Worm (Caenorhabditis elegans): ENCODE data around the gene grl-23.

grl-23 gene

DNA sequence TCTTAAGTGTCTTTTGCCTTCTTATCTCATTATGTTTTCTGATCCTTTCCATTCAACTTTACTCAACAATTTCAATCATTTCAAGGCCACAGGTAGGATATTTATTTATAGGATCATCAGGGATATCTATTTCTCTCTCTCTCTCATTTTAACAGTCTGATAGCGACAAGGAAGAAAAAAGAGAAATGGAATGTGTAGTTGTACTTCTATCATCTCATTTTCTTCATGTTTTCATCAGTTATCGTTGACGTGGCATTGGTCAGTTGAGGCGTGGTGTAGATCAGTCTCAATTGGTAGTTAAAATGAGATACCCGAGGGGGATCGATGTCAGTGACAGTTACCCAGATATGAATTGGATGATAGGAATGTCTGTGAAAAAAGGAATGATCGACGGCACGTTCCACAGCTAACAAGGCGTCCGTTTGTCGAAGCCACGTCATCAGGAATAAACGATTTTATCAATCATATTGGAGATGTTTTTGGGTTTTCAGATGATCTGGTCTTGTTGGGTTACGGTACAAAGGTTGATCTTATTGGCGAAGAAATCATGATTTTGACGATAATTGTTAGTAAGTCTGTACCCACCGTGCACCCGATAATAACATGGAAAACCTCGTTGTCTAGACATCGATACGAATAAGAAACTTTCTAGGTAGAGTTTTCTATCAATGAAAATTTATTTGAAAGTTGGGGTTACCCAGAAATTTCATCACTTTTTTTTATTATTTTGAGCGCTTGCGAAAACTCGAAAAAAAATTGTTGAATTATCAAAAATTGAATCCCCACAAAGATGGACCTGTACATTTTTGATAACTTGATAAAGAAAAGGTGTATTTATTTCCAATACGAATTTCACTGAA, 22.3 kb downstream of the grl-23 start (continued):
- TF ChIP-seq vab-15 (tag; optimal IDR thresholded peaks at IDR 0.05) (peak; percentile 16), lir-3 (tag; optimal IDR thresholded peaks at IDR 0.05; ENCODE audit: poor library complexity) (no peak), C34B4.2 (tag; optimal IDR thresholded peaks at IDR 0.05) (no peak), egl-27 (tag; optimal IDR thresholded peaks at IDR 0.05) (no peak), lin-35 (GFP tag; optimal IDR thresholded peaks at IDR 0.05) (peak in 1 of 2 experiments; percentile 24), blmp-1 (tag; optimal IDR thresholded peaks at IDR 0.05) (peak; percentile 85), elt-3 (tag; optimal IDR thresholded peaks at IDR 0.05) (peak; percentile 22 to 98 (median 84)), hlh-17 (GFP tag; optimal IDR thresholded peaks at IDR 0.05; ENCODE audit: borderline replicate concordance) (no peak), lin-13 (GFP tag; optimal IDR thresholded peaks at IDR 0.05) (no peak)

DNA sequence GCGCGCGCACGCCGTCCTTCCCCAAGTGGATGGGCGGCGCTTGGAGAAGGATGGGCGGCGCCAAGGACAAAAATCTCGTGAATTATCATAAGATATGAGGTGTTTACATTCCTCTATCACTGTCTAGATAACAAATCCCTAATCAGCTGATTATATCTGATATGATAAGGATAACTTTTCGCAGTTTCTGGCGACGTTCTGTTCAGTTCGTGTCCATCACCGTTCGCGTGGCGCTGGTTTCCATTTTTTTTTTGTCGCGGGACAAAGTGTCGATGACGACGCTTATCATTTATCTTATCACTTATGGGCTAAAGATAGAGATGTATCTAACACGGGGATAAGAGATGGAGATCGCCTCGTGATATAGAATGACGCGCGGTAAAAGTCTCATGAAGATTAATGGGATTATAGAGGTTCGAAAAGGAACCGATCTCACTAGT, 23.4 kb downstream of the grl-23 start:
- no peak for TF ChIP-seq jun-1 (tag; optimal IDR thresholded peaks at IDR 0.05)
- TF ChIP-seq ceh-90 (tag; optimal IDR thresholded peaks at IDR 0.05) = no peak
- no peak for TF ChIP-seq egl-27 (tag; optimal IDR thresholded peaks at IDR 0.05)
- no peak for TF ChIP-seq zip-4 (GFP tag; optimal IDR thresholded peaks at IDR 0.05)
- TF ChIP-seq ets-5 (GFP tag; IDR thresholded peaks at IDR 0.05) = no peak
- TF ChIP-seq rnt-1 (tag; optimal IDR thresholded peaks at IDR 0.05) = no peak
- TF ChIP-seq aly-2 (tag; optimal IDR thresholded peaks at IDR 0.05) = no peak
- peak; percentile 47 for TF ChIP-seq unc-130 (tag; optimal IDR thresholded peaks at IDR 0.05)
- TF ChIP-seq ama-1 (optimal IDR thresholded peaks at IDR 0.05) = no peak
- TF ChIP-seq nhr-84 (tag; optimal IDR thresholded peaks at IDR 0.05) = no peak
- no peak for TF ChIP-seq nhr-90 (tag; optimal IDR thresholded peaks at IDR 0.05; ENCODE audit: poor library complexity)
- no peak for TF ChIP-seq elt-2 (tag; optimal IDR thresholded peaks at IDR 0.05)
- no peak for TF ChIP-seq snpc-4 (tag; optimal IDR thresholded peaks at IDR 0.05)
- no peak for TF ChIP-seq sptf-1 (tag; optimal IDR thresholded peaks at IDR 0.05)
- TF ChIP-seq lsy-2 (tag; optimal IDR thresholded peaks at IDR 0.05) = no peak
- TF ChIP-seq unc-86 (tag; optimal IDR thresholded peaks at IDR 0.05) = no peak
- no peak for TF ChIP-seq unc-62 (GFP tag; optimal IDR thresholded peaks at IDR 0.05)
- TF ChIP-seq hlh-17 (GFP tag; optimal IDR thresholded peaks at IDR 0.05; ENCODE audit: borderline replicate concordance) = no peak
- TF ChIP-seq mep-1 (tag; optimal IDR thresholded peaks at IDR 0.05) = no peak
- no peak for TF ChIP-seq alr-1 (tag; optimal IDR thresholded peaks at IDR 0.05; ENCODE audit: borderline replicate concordance)
- no peak for TF ChIP-seq ceh-88 (GFP tag; IDR thresholded peaks at IDR 0.05)
- TF ChIP-seq nhr-237 (tag; optimal IDR thresholded peaks at IDR 0.05) = no peak
- TF ChIP-seq sup-37 (GFP tag; optimal IDR thresholded peaks at IDR 0.05) = no peak
- no peak for TF ChIP-seq nhr-76 (tag; optimal IDR thresholded peaks at IDR 0.05)
- TF ChIP-seq skn-1 (tag; optimal IDR thresholded peaks at IDR 0.05) = no peak
- no peak for TF ChIP-seq lin-39 (tag; optimal IDR thresholded peaks at IDR 0.05)
- peak; percentile 60 for TF ChIP-seq nhr-20 (tag; optimal IDR thresholded peaks at IDR 0.05)
- TF ChIP-seq dsc-1 (tag; optimal IDR thresholded peaks at IDR 0.05) = peak; percentile 60
- TF ChIP-seq vab-15 (tag; optimal IDR thresholded peaks at IDR 0.05) = no peak
- TF ChIP-seq lin-14 (GFP tag; optimal IDR thresholded peaks at IDR 0.05) = peak; percentile 64
- no peak for TF ChIP-seq C16A3.4 (tag; optimal IDR thresholded peaks at IDR 0.05)
- TF ChIP-seq hpl-2 (GFP tag; optimal IDR thresholded peaks at IDR 0.05) = no peak
- no peak for TF ChIP-seq lin-35 (GFP tag; optimal IDR thresholded peaks at IDR 0.05)
- no peak for TF ChIP-seq irx-1 (tag; optimal IDR thresholded peaks at IDR 0.05)
- no peak for TF ChIP-seq sox-4 (tag; optimal IDR thresholded peaks at IDR 0.05)
- no peak for TF ChIP-seq efl-1 (optimal IDR thresholded peaks at IDR 0.05)
- peak in 1 of 2 experiments; percentile 1 for TF ChIP-seq efl-1 (GFP tag; optimal IDR thresholded peaks at IDR 0.05 in 1 of 2)
- TF ChIP-seq unc-30 (tag; optimal IDR thresholded peaks at IDR 0.05) = no peak
- TF ChIP-seq C04F5.9 (tag; optimal IDR thresholded peaks at IDR 0.05) = no peak
- TF ChIP-seq snu-23 (GFP tag; optimal IDR thresholded peaks at IDR 0.05) = peak; percentile 40
- no peak for TF ChIP-seq ceh-82 (tag; optimal IDR thresholded peaks at IDR 0.05)
- TF ChIP-seq swsn-7 (tag; optimal IDR thresholded peaks at IDR 0.05) = no peak
- TF ChIP-seq mab-9 (GFP tag; IDR thresholded peaks at IDR 0.05) = no peak
- no peak for TF ChIP-seq zag-1 (tag; optimal IDR thresholded peaks at IDR 0.05)
- peak in 5 of 6 experiments; percentile 51 to 98 (median 60) for TF ChIP-seq elt-3 (tag; optimal IDR thresholded peaks at IDR 0.05)
- TF ChIP-seq aha-1 (tag; optimal IDR thresholded peaks at IDR 0.05) = no peak
